Worm (Caenorhabditis elegans): Measurements from ENCODE around the gene scc-3.

DNA sequence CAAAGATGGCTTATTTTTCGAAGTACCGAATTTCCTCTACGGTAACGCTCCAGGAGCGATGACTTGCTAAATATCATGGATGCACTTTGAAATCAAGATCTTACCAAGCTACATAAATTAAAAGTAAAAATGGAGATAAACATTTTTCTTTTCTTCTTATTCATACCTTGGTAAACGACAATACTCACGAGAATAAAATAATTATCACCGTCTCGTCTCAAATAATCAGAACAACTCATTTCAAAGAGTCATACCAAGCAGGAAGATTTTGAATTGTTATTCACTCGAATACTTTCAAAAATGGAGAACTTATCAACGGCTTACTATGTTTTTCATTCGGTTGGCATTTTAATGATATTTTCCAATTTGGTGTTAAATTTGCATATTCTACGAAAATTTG lies 39.5 kb downstream of the scc-3 start, which contains the start of gene srbc-45:
- TF ChIP-seq lsy-2 (tag; optimal IDR thresholded peaks at IDR 0.05) (no peak), unc-39 (tag; optimal IDR thresholded peaks at IDR 0.05) (no peak)
